Fruit fly (Drosophila melanogaster): ENCODE measurements around the gene CG14712.

The CG14712 gene

dm6 chr3R:11661712-11662111 is 33.2 kb downstream of the CG14712 start (continued):
- TF ChIP-seq HmgZ (tag; optimal IDR thresholded peaks at IDR 0.05) = peak; percentile 38
- TF ChIP-seq CG12769 (tag; optimal IDR thresholded peaks at IDR 0.05) = peak; percentile 67
- peak; percentile 27 for TF ChIP-seq nau (GFP tag; optimal IDR thresholded peaks at IDR 0.05)
- no peak for TF ChIP-seq vnd (GFP tag; IDR thresholded peaks at IDR 0.05; ENCODE audit: partially characterized antibody)
- TF ChIP-seq CG17829 (tag; optimal IDR thresholded peaks at IDR 0.05) = peak; percentile 54
- peak; percentile 35 for TF ChIP-seq CG9817 (tag; optimal IDR thresholded peaks at IDR 0.05)
- no peak for TF ChIP-seq Doc3 (GFP tag; IDR thresholded peaks at IDR 0.05; ENCODE audit: partially characterized antibody)
- TF ChIP-seq stwl (tag; optimal IDR thresholded peaks at IDR 0.05) = no peak
- TF ChIP-seq gem (tag; optimal IDR thresholded peaks at IDR 0.05) = peak; percentile 67
- 0 out of 2 replicates have a peak, but pooled peaks have one; percentile 18 for TF ChIP-seq CG17612 (GFP tag; IDR thresholded peaks at IDR 0.05)
- TF ChIP-seq stc (GFP tag; IDR thresholded peaks at IDR 0.05) = peak; percentile 40; the same call in 1 of the 2 replicates
- peak; percentile 7 for TF ChIP-seq CG6683 (GFP tag; optimal IDR thresholded peaks at IDR 0.05)
- peak; percentile 44 for TF ChIP-seq CG7556 (GFP tag; optimal IDR thresholded peaks at IDR 0.05)
- no peak for TF ChIP-seq Taf1 (GFP tag; IDR thresholded peaks at IDR 0.05)
- TF ChIP-seq pb (GFP tag; optimal IDR thresholded peaks at IDR 0.05) = no peak
- TF ChIP-seq br (optimal IDR thresholded peaks at IDR 0.05) = no peak
- TF ChIP-seq Atf6 (GFP tag; IDR thresholded peaks at IDR 0.05) = peak; percentile 60; the same call in 1 of the 2 replicates
- TF ChIP-seq bbx (GFP tag; IDR thresholded peaks at IDR 0.05; ENCODE audit: partially characterized antibody) = no peak
- TF ChIP-seq ttk (GFP tag; IDR thresholded peaks at IDR 0.05) = 0 out of 2 replicates have a peak, but pooled peaks have one; percentile 42
- peak; percentile 58; the same call in 1 of the 2 replicates for TF ChIP-seq sob (GFP tag; IDR thresholded peaks at IDR 0.05)
- peak; percentile 59 for TF ChIP-seq CG17359 (tag; optimal IDR thresholded peaks at IDR 0.05)
- TF ChIP-seq CG18262 (tag; optimal IDR thresholded peaks at IDR 0.05) = peak; percentile 70
- peak; percentile 60 for TF ChIP-seq grau (tag; optimal IDR thresholded peaks at IDR 0.05)
- TF ChIP-seq Drgx (GFP tag; IDR thresholded peaks at IDR 0.05) = peak; percentile 73
- TF ChIP-seq ems (GFP tag; optimal IDR thresholded peaks at IDR 0.05) = peak; percentile 4
- no peak for TF ChIP-seq hkb (optimal IDR thresholded peaks at IDR 0.05)
- peak; percentile 64 for TF ChIP-seq hkb (GFP tag; IDR thresholded peaks at IDR 0.05)
- TF ChIP-seq sqz (GFP tag; optimal IDR thresholded peaks at IDR 0.05) = peak; percentile 3
- peak; percentile 57 for TF ChIP-seq CG12219 (GFP tag; optimal IDR thresholded peaks at IDR 0.05)
- peak; percentile 71 for TF ChIP-seq Oli (tag; optimal IDR thresholded peaks at IDR 0.05)
- TF ChIP-seq Abd-B (GFP tag; optimal IDR thresholded peaks at IDR 0.05) = no peak
- TF ChIP-seq unpg (GFP tag; optimal IDR thresholded peaks at IDR 0.05) = peak; percentile 61
- 0 out of 2 replicates have a peak, but pooled peaks have one; percentile 9 for TF ChIP-seq sim (GFP tag; IDR thresholded peaks at IDR 0.05)
- no peak for TF ChIP-seq sc (optimal IDR thresholded peaks at IDR 0.05)
- no peak for TF ChIP-seq sc (GFP tag; optimal IDR thresholded peaks at IDR 0.05)
- TF ChIP-seq CG9727 (GFP tag; optimal IDR thresholded peaks at IDR 0.05) = peak; percentile 8
- no peak for TF ChIP-seq eve (GFP tag; optimal IDR thresholded peaks at IDR 0.05)
- peak; percentile 56 for TF ChIP-seq Ets65A (GFP tag)
- peak; percentile 59 for TF ChIP-seq CG12391 (tag; optimal IDR thresholded peaks at IDR 0.05)
- TF ChIP-seq bowl (GFP tag; IDR thresholded peaks at IDR 0.05) = peak; percentile 28; the same call in 1 of the 2 replicates
- peak; percentile 30 for TF ChIP-seq caup (GFP tag; optimal IDR thresholded peaks at IDR 0.05; ENCODE audit: severe bottlenecking)
- TF ChIP-seq CG13296 (GFP tag; optimal IDR thresholded peaks at IDR 0.05) = peak; percentile 51
- peak; percentile 56 for TF ChIP-seq kah (GFP tag; optimal IDR thresholded peaks at IDR 0.05)
- TF ChIP-seq CG16863 (GFP tag; optimal IDR thresholded peaks at IDR 0.05) = no peak
- no peak for TF ChIP-seq CG10274 (GFP tag; optimal IDR thresholded peaks at IDR 0.05)
- TF ChIP-seq CG10979 (tag; optimal IDR thresholded peaks at IDR 0.05) = peak; percentile 36
- TF ChIP-seq CG11398 (GFP tag; optimal IDR thresholded peaks at IDR 0.05) = no peak
- peak; percentile 37 for TF ChIP-seq CG6813 (GFP tag; optimal IDR thresholded peaks at IDR 0.05)
- peak; percentile 5 for TF ChIP-seq Hmr (GFP tag; optimal IDR thresholded peaks at IDR 0.05)
- TF ChIP-seq so (GFP tag; IDR thresholded peaks at IDR 0.05) = peak; percentile 50; the same call in 1 of the 3 replicates
- no peak for TF ChIP-seq dmrt11E (tag; optimal IDR thresholded peaks at IDR 0.05)

Measured in whole organism, embryonic.